Worm (Caenorhabditis elegans) whole organism, L4 larva: ENCODE measurements around the gene rsks-1.

Experiments used
- F37D6.2 ChIP-seq: sonication (generic microtip); optimal IDR thresholded peaks from 2 replicates; lab custom pipeline; 2016; ENCODE audit warnings: mild to moderate bottlenecking, missing genetic modification characterization, missing compliant biosample characterization
- Y75B8A.6 ChIP-seq: fragments of 200-800 bp; sonication (Bioruptor generic); IDR thresholded peaks from 2 replicates; pipeline ENCODE4 v1.3.6; 2022; ENCODE audit warnings: missing genetic modification reagents, missing genetic modification characterization, missing compliant biosample characterization
- ama-1 ChIP-seq: fragments of 150-350 bp; optimal IDR thresholded peaks from 2 replicates; lab custom pipeline; 2014; ENCODE audit warnings: inconsistent platforms, mixed read lengths
- ceh-82 ChIP-seq: sonication (generic microtip); optimal IDR thresholded peaks from 2 replicates; lab custom pipeline; 2017; ENCODE audit warnings: missing biosample characterization, missing genetic modification characterization
- egl-27 ChIP-seq: sonication (generic microtip); optimal IDR thresholded peaks from 3 replicates; lab custom pipeline; 2017; ENCODE audit warnings: missing biosample characterization, missing genetic modification reagents, missing genetic modification characterization
- lin-39 ChIP-seq: fragments of 150-350 bp; optimal IDR thresholded peaks from 2 replicates; lab custom pipeline; 2014; ENCODE audit warnings: missing biosample characterization, missing genetic modification reagents, missing genetic modification characterization
- zag-1 ChIP-seq: fragments of 150-350 bp; optimal IDR thresholded peaks from 2 replicates; lab custom pipeline; 2014; ENCODE audit warnings: missing biosample characterization, missing genetic modification characterization

- TF ChIP-seq lin-39 (tag; lab: Kevin White, UChicago) (no peak), F37D6.2 (tag; lab: Kevin White, UChicago) (no peak), egl-27 (no peak), ama-1 (lab: Kevin White, UChicago) (no peak), Y75B8A.6 (GFP tag; lab: Robert Waterston, UW) (no peak), ceh-82 (tag; lab: Kevin White, UChicago) (no peak), zag-1 (tag; lab: Kevin White, UChicago) (no peak)
These were observed 41.1 kb downstream of the rsks-1 start for ce11 chrIII:11286069-11286468.
